Worm (Caenorhabditis elegans) whole organism, L4/young adult: ENCODE results near the gene F16H6.4.

Experiments used
- W03F9.2 ChIP-seq: fragments of 150-350 bp; optimal IDR thresholded peaks from 2 replicates; lab custom pipeline; 2014; ENCODE audit warnings: missing biosample characterization, missing genetic modification characterization
- dao-5 ChIP-seq: sonication (generic microtip); optimal IDR thresholded peaks from 2 replicates; lab custom pipeline; 2016; ENCODE audit warnings: missing genotype, missing genetic modification characterization, moderate library complexity, missing compliant biosample characterization
- him-1 ChIP-seq: sonication (generic microtip); optimal IDR thresholded peaks from 2 replicates; lab custom pipeline; 2016; ENCODE audit warnings: missing genotype, missing genetic modification reagents, missing genetic modification characterization, missing compliant biosample characterization

F16H6.4 gene

ce11 chrV:18254483-18254882 is 56.0 kb downstream of the F16H6.4 start, which contains the start of gene R10E8.5:
Gene R10E8.5 (plus strand): TSS chrV:18254783.
- TF ChIP-seq dao-5 (tag; lab: Kevin White, UChicago) (no peak), W03F9.2 (tag; lab: Kevin White, UChicago) (no peak), him-1 (tag; lab: Kevin White, UChicago) (no peak)
